Worm (Caenorhabditis elegans): ENCODE measurements around the gene pph-4.2.
A peak's percentile ranks its signal among the peaks of the same experiment; 100 is the strongest.

The pph-4.2 gene

ce11 chrIII:12420256-12420655, 43.2 kb upstream of the pph-4.2 start:
- no peak for TF ChIP-seq tlp-1 (tag; optimal IDR thresholded peaks at IDR 0.05)
- TF ChIP-seq C04F5.9 (tag; optimal IDR thresholded peaks at IDR 0.05): no peak
- TF ChIP-seq lin-14 (GFP tag; optimal IDR thresholded peaks at IDR 0.05): no peak
- no peak for TF ChIP-seq nhr-237 (tag; optimal IDR thresholded peaks at IDR 0.05)
- TF ChIP-seq nhr-71 (tag; optimal IDR thresholded peaks at IDR 0.05): no peak
- TF ChIP-seq fkh-4 (tag; optimal IDR thresholded peaks at IDR 0.05; ENCODE audit: borderline replicate concordance): no peak
- TF ChIP-seq blmp-1 (tag; optimal IDR thresholded peaks at IDR 0.05): no peak
- no peak for TF ChIP-seq zip-4 (GFP tag; optimal IDR thresholded peaks at IDR 0.05)
- TF ChIP-seq ceh-82 (tag; optimal IDR thresholded peaks at IDR 0.05): no peak
- no peak for TF ChIP-seq nhr-20 (tag; optimal IDR thresholded peaks at IDR 0.05)
- TF ChIP-seq pax-3 (tag; optimal IDR thresholded peaks at IDR 0.05): no peak
- TF ChIP-seq Y116A8C.19 (tag; optimal IDR thresholded peaks at IDR 0.05; ENCODE audit: borderline replicate concordance): no peak
- no peak for TF ChIP-seq hlh-4 (tag; optimal IDR thresholded peaks at IDR 0.05)

ce11 chrIII:12414533-12414932, 37.5 kb upstream of the pph-4.2 start:
- no peak for TF ChIP-seq efl-1 (optimal IDR thresholded peaks at IDR 0.05)
- TF ChIP-seq efl-1 (GFP tag; optimal IDR thresholded peaks at IDR 0.05 in 1 of 2): peak in 1 of 2 experiments; percentile 81
- TF ChIP-seq ceh-8 (GFP tag; optimal IDR thresholded peaks at IDR 0.05): no peak

ce11 chrIII:12411668-12412067, 34.6 kb upstream of the pph-4.2 start:
- TF ChIP-seq F16B12.6 (tag; optimal IDR thresholded peaks at IDR 0.05) (no peak), nhr-90 (tag; optimal IDR thresholded peaks at IDR 0.05; ENCODE audit: poor library complexity) (no peak), fos-1 (tag; optimal IDR thresholded peaks at IDR 0.05) (no peak), pag-3 (tag; optimal IDR thresholded peaks at IDR 0.05; ENCODE audit: borderline replicate concordance, insufficient read depth) (no peak), C16A3.4 (tag; optimal IDR thresholded peaks at IDR 0.05) (no peak)

- no peak for TF ChIP-seq swsn-7 (tag; optimal IDR thresholded peaks at IDR 0.05)
- no peak for TF ChIP-seq ztf-4 (tag; optimal IDR thresholded peaks at IDR 0.05)
- no peak for TF ChIP-seq mep-1 (tag; optimal IDR thresholded peaks at IDR 0.05)
- TF ChIP-seq xbp-1 (tag; optimal IDR thresholded peaks at IDR 0.05): no peak
- TF ChIP-seq nhr-77 (tag; optimal IDR thresholded peaks at IDR 0.05): no peak
- no peak for TF ChIP-seq tlp-1 (tag; optimal IDR thresholded peaks at IDR 0.05)
- TF ChIP-seq ets-5 (GFP tag; IDR thresholded peaks at IDR 0.05): no peak
- TF ChIP-seq irx-1 (tag; optimal IDR thresholded peaks at IDR 0.05): no peak
- no peak for TF ChIP-seq ceh-82 (tag; optimal IDR thresholded peaks at IDR 0.05)
- TF ChIP-seq elt-2 (tag; optimal IDR thresholded peaks at IDR 0.05): no peak
- TF ChIP-seq egl-27 (tag; optimal IDR thresholded peaks at IDR 0.05): no peak
- no peak for TF ChIP-seq fkh-8 (tag; optimal IDR thresholded peaks at IDR 0.05)
- TF ChIP-seq pag-3 (tag; optimal IDR thresholded peaks at IDR 0.05; ENCODE audit: borderline replicate concordance, insufficient read depth): no peak
- no peak for TF ChIP-seq vab-15 (tag; optimal IDR thresholded peaks at IDR 0.05)
- TF ChIP-seq ztf-11 (tag; optimal IDR thresholded peaks at IDR 0.05): no peak
- TF ChIP-seq sptf-1 (tag; optimal IDR thresholded peaks at IDR 0.05): no peak
- no peak for TF ChIP-seq grh-1 (GFP tag; IDR thresholded peaks at IDR 0.05)
- TF ChIP-seq unc-62 (GFP tag; optimal IDR thresholded peaks at IDR 0.05): no peak
Measured at ce11 chrIII:12411059-12411458, 34.0 kb upstream of the pph-4.2 start.

- TF ChIP-seq efl-1 (optimal IDR thresholded peaks at IDR 0.05): no peak
- TF ChIP-seq efl-1 (GFP tag; optimal IDR thresholded peaks at IDR 0.05 in 1 of 2): no peak
- no peak for TF ChIP-seq blmp-1 (tag; optimal IDR thresholded peaks at IDR 0.05)
- TF ChIP-seq aha-1 (tag; optimal IDR thresholded peaks at IDR 0.05): no peak
- no peak for TF ChIP-seq nhr-237 (tag; optimal IDR thresholded peaks at IDR 0.05)
- no peak for TF ChIP-seq C04F5.9 (tag; optimal IDR thresholded peaks at IDR 0.05)
- no peak for TF ChIP-seq ceh-90 (tag; optimal IDR thresholded peaks at IDR 0.05)
- TF ChIP-seq nhr-11 (tag; optimal IDR thresholded peaks at IDR 0.05): no peak
- no peak for TF ChIP-seq unc-98 (GFP tag; IDR thresholded peaks at IDR 0.05)
- no peak for TF ChIP-seq snpc-4 (tag; optimal IDR thresholded peaks at IDR 0.05)
- no peak for TF ChIP-seq mab-9 (GFP tag; IDR thresholded peaks at IDR 0.05)
- TF ChIP-seq lin-13 (GFP tag; optimal IDR thresholded peaks at IDR 0.05): no peak
- TF ChIP-seq egl-13 (tag; optimal IDR thresholded peaks at IDR 0.05): no peak
Measured at ce11 chrIII:12410304-12410703, 33.3 kb upstream of the pph-4.2 start.
